Worm (Caenorhabditis elegans) whole organism, midembryonic: ENCODE results near the gene lact-3.

Experiments
- T22C8.4 ChIP-seq: fragments of 200-800 bp; sonication (Bioruptor generic); IDR thresholded peaks from 2 replicates; pipeline ENCODE4 v1.3.6; 2022; ENCODE audit warnings: missing genetic modification characterization, missing compliant biosample characterization
- cog-1 ChIP-seq: sonication (generic microtip); optimal IDR thresholded peaks from 2 replicates; lab custom pipeline; 2016; ENCODE audit warnings: missing genetic modification characterization, missing compliant biosample characterization
- flt-1 ChIP-seq: fragments of 200-800 bp; sonication (Bioruptor generic); IDR thresholded peaks from 2 replicates; pipeline ENCODE4 v1.3.6; 2022; ENCODE audit warnings: missing genetic modification characterization, missing compliant biosample characterization
- klf-2 ChIP-seq: fragments of 200-800 bp; sonication (Bioruptor generic); conservative IDR thresholded peaks from 2 replicates; pipeline ENCODE4 v1.3.6; 2022; ENCODE audit warnings: missing genetic modification reagents, missing genetic modification characterization, missing compliant biosample characterization
- med-1 ChIP-seq: sonication (generic microtip); optimal IDR thresholded peaks from 2 replicates; lab custom pipeline; 2017; ENCODE audit warnings: missing genetic modification characterization, mild to moderate bottlenecking, missing compliant biosample characterization, antibody characterized with exemption, missing genetic modification reagents; ENCODE audit not compliant: insufficient read depth
- ref-1 ChIP-seq: fragments of 200-800 bp; sonication (Bioruptor generic); conservative IDR thresholded peaks from 2 replicates; pipeline ENCODE4 v1.3.6; 2022; ENCODE audit warnings: missing genetic modification reagents, missing genetic modification characterization, missing compliant biosample characterization
- tab-1 ChIP-seq: fragments of 200-800 bp; sonication (Bioruptor generic); IDR thresholded peaks from 2 replicates; pipeline ENCODE4 v1.3.6; 2022; ENCODE audit warnings: missing genetic modification characterization, missing compliant biosample characterization
- ztf-23 ChIP-seq: fragments of 200-800 bp; sonication (Bioruptor generic); IDR thresholded peaks from 2 replicates; pipeline ENCODE4 v1.3.6; 2022; ENCODE audit warnings: missing genetic modification reagents, missing genetic modification characterization, missing compliant biosample characterization
- ztf-29 ChIP-seq: fragments of 200-800 bp; sonication (Bioruptor generic); IDR thresholded peaks from 2 replicates; pipeline ENCODE4 v1.3.6; 2022; ENCODE audit warnings: missing genetic modification reagents, missing genetic modification characterization, missing compliant biosample characterization

Gene lact-3

ce11 chrII:10603560-10603959, 53.9 kb downstream of the lact-3 start:
- TF ChIP-seq med-1 (GFP tag; lab: Kevin White, UChicago) (no peak), T22C8.4 (GFP tag; lab: Robert Waterston, UW) (no peak), cog-1 (no peak), flt-1 (GFP tag; lab: Robert Waterston, UW) (no peak), ref-1 (no peak), ztf-23 (GFP tag; lab: Robert Waterston, UW) (no peak), tab-1 (no peak), klf-2 (no peak), ztf-29 (GFP tag; lab: Robert Waterston, UW) (no peak)
